Fruit fly (Drosophila melanogaster) whole organism, embryonic: ENCODE results near the gene Rai1.

ENCODE experiments used
- B-H2 ChIP-seq: fragments of 200-800 bp; sonication (Bioruptor generic); optimal IDR thresholded peaks from 2 replicates; lab custom pipeline; 2018; ENCODE audit warnings: missing biosample characterization, mild to moderate bottlenecking, missing genetic modification characterization
- BEAF-32 ChIP-seq: fragments of 200-800 bp; sonication (Bioruptor generic); optimal IDR thresholded peaks from 3 replicates; lab custom pipeline; 2017; ENCODE audit warnings: missing biosample characterization, missing genetic modification characterization, mild to moderate bottlenecking, moderate library complexity, missing genetic modification reagents
- CG1024 ChIP-seq: fragments of 200-800 bp; sonication (Bioruptor generic); IDR thresholded peaks from 2 replicates; pipeline ENCODE4 v1.3.6; 2022; ENCODE audit warnings: missing biosample characterization, missing genetic modification characterization
- CG10321 ChIP-seq: fragments of 200-800 bp; sonication (Bioruptor generic); IDR thresholded peaks from 2 replicates; pipeline ENCODE4 v1.3.6; 2022; ENCODE audit warnings: missing biosample characterization, missing genetic modification characterization
- CG10654 ChIP-seq: fragments of 200-800 bp; sonication (Bioruptor generic); optimal IDR thresholded peaks from 2 replicates; lab custom pipeline; 2016; ENCODE audit warnings: missing biosample characterization, missing genetic modification characterization
- CG10979 ChIP-seq: fragments of 200-800 bp; sonication (Bioruptor generic); optimal IDR thresholded peaks from 2 replicates; lab custom pipeline; 2018; ENCODE audit warnings: missing biosample characterization, mild to moderate bottlenecking, missing genetic modification characterization, moderate library complexity
- CG11504 ChIP-seq: fragments of 200-800 bp; sonication (Bioruptor generic); optimal IDR thresholded peaks from 3 replicates; lab custom pipeline; 2019; ENCODE audit warnings: missing biosample characterization, mild to moderate bottlenecking, missing genetic modification characterization, moderate library complexity
- CG13624 ChIP-seq: fragments of 200-800 bp; sonication (Bioruptor generic); optimal IDR thresholded peaks from 2 replicates; lab custom pipeline; 2016; ENCODE audit warnings: missing biosample characterization, missing genetic modification characterization
- CG13894 ChIP-seq: fragments of 200-800 bp; sonication (Bioruptor generic); optimal IDR thresholded peaks from 3 replicates; lab custom pipeline; 2018; ENCODE audit warnings: missing biosample characterization, mild to moderate bottlenecking, missing genetic modification characterization, moderate library complexity
- CG14441 ChIP-seq: fragments of 200-800 bp; sonication (Bioruptor generic); IDR thresholded peaks from 2 replicates; pipeline ENCODE4 v1.3.6; 2022; ENCODE audit warnings: missing biosample characterization, missing genetic modification characterization
- CG17802 ChIP-seq: fragments of 200-800 bp; sonication (Bioruptor generic); optimal IDR thresholded peaks from 2 replicates; lab custom pipeline; 2018; ENCODE audit warnings: missing biosample characterization, mild to moderate bottlenecking, missing genetic modification characterization, moderate library complexity
- CG17829 ChIP-seq: fragments of 200-800 bp; optimal IDR thresholded peaks from 2 replicates; lab custom pipeline; 2019; ENCODE audit warnings: missing biosample characterization, mild to moderate bottlenecking, missing genetic modification characterization, moderate library complexity
- CG2712 ChIP-seq: fragments of 200-800 bp; optimal IDR thresholded peaks from 3 replicates; lab custom pipeline; 2019; ENCODE audit warnings: missing biosample characterization, mild to moderate bottlenecking, missing genetic modification characterization, moderate library complexity
- CG30403 ChIP-seq: fragments of 200-800 bp; sonication (Bioruptor generic); optimal IDR thresholded peaks from 3 replicates; lab custom pipeline; 2016; ENCODE audit warnings: missing biosample characterization, missing genetic modification characterization
- CG3163 ChIP-seq: fragments of 200-800 bp; sonication (Bioruptor generic); optimal IDR thresholded peaks from 3 replicates; lab custom pipeline; 2016; ENCODE audit warnings: missing biosample characterization, missing genetic modification characterization
- CG32532 ChIP-seq: fragments of 200-800 bp; sonication (Bioruptor generic); IDR thresholded peaks from 2 replicates; pipeline ENCODE4 v1.3.6; 2022; ENCODE audit warnings: missing biosample characterization, missing genetic modification characterization
- CG3407 ChIP-seq: fragments of 200-800 bp; sonication (Bioruptor generic); optimal IDR thresholded peaks from 2 replicates; lab custom pipeline; 2018; ENCODE audit warnings: missing biosample characterization, mild to moderate bottlenecking, missing genetic modification characterization
- CG4617 ChIP-seq: fragments of 200-800 bp; sonication (Bioruptor generic); optimal IDR thresholded peaks from 3 replicates; lab custom pipeline; 2016; ENCODE audit warnings: missing biosample characterization, missing genetic modification characterization, borderline replicate concordance
- CG4854 ChIP-seq: fragments of 200-800 bp; sonication (Bioruptor generic); optimal IDR thresholded peaks from 2 replicates; lab custom pipeline; 2016; ENCODE audit warnings: missing biosample characterization, missing genetic modification characterization, inconsistent platforms
- CG6791 ChIP-seq: fragments of 200-800 bp; sonication (Bioruptor generic); IDR thresholded peaks from 3 replicates; pipeline ENCODE4 v1.3.6; 2022; ENCODE audit warnings: missing biosample characterization, missing genetic modification characterization; ENCODE audit not compliant: partially characterized antibody
- CG6813 ChIP-seq: fragments of 200-800 bp; sonication (Bioruptor generic); optimal IDR thresholded peaks from 2 replicates; lab custom pipeline; 2017; ENCODE audit warnings: missing biosample characterization, missing genetic modification characterization, mild to moderate bottlenecking, moderate library complexity, missing genetic modification reagents
- CG8944 ChIP-seq: fragments of 200-800 bp; sonication (Bioruptor generic); optimal IDR thresholded peaks from 3 replicates; lab custom pipeline; 2016; ENCODE audit warnings: missing biosample characterization, missing genetic modification characterization
- CG9215 ChIP-seq: fragments of 200-800 bp; sonication (Bioruptor generic); IDR thresholded peaks from 2 replicates; pipeline ENCODE4 v1.3.6; 2022; ENCODE audit warnings: missing biosample characterization, missing genetic modification characterization
- CHES-1-like ChIP-seq: fragments of 200-800 bp; sonication (Bioruptor generic); optimal IDR thresholded peaks from 2 replicates; lab custom pipeline; 2016; ENCODE audit warnings: missing biosample characterization, missing genetic modification characterization
- CoRest ChIP-seq: fragments of 200-800 bp; sonication (Bioruptor generic); optimal IDR thresholded peaks from 3 replicates; lab custom pipeline; 2018; ENCODE audit warnings: missing biosample characterization, mild to moderate bottlenecking, missing genetic modification characterization, moderate library complexity
- Dref ChIP-seq: fragments of 200-800 bp; sonication (Bioruptor generic); IDR thresholded peaks from 2 replicates; pipeline ENCODE4 v1.3.6; 2022; ENCODE audit warnings: missing biosample characterization, missing genetic modification characterization
- MESR4 ChIP-seq: fragments of 200-800 bp; sonication (Bioruptor generic); optimal IDR thresholded peaks from 2 replicates; lab custom pipeline; 2018; ENCODE audit warnings: missing biosample characterization, mild to moderate bottlenecking, missing genetic modification characterization, moderate library complexity
- Meics ChIP-seq: fragments of 200-800 bp; sonication (Bioruptor generic); optimal IDR thresholded peaks from 2 replicates; lab custom pipeline; 2017; ENCODE audit warnings: missing biosample characterization, mild to moderate bottlenecking, missing genetic modification characterization
- NC2α ChIP-seq: fragments of 200-800 bp; sonication (Bioruptor generic); optimal IDR thresholded peaks from 2 replicates; lab custom pipeline; 2016; ENCODE audit warnings: missing biosample characterization, missing genetic modification characterization
- Rfx ChIP-seq: fragments of 200-800 bp; sonication (Bioruptor generic); IDR thresholded peaks from 2 replicates; pipeline ENCODE4 v1.3.6; 2022; ENCODE audit warnings: missing biosample characterization, missing genetic modification characterization
- ara ChIP-seq: fragments of 200-800 bp; sonication (Bioruptor generic); IDR thresholded peaks from 2 replicates; pipeline ENCODE4 v1.3.6; 2022; ENCODE audit warnings: missing biosample characterization, missing genetic modification characterization
- ase ChIP-seq: fragments of 200-800 bp; sonication (Bioruptor generic); IDR thresholded peaks from 3 replicates; pipeline ENCODE4 v1.3.6; 2022; ENCODE audit warnings: missing biosample characterization, missing genetic modification characterization
- bbx ChIP-seq: fragments of 200-800 bp; sonication (Bioruptor generic); IDR thresholded peaks from 2 replicates; pipeline ENCODE4 v1.3.6; 2022; ENCODE audit warnings: missing biosample characterization, missing genetic modification characterization; ENCODE audit not compliant: partially characterized antibody
- croc ChIP-seq: fragments of 200-800 bp; sonication (Bioruptor generic); conservative IDR thresholded peaks from 3 replicates; pipeline ENCODE4 v1.3.6; 2022; ENCODE audit warnings: missing biosample characterization, missing genetic modification characterization
- da ChIP-seq: fragments of 200-800 bp; sonication (Bioruptor generic); optimal IDR thresholded peaks from 2 replicates; lab custom pipeline; 2016; ENCODE audit warnings: missing biosample characterization, missing genetic modification characterization
- dati ChIP-seq: fragments of 200-800 bp; sonication (Bioruptor generic); IDR thresholded peaks from 2 replicates; pipeline ENCODE4 v1.3.6; 2022; ENCODE audit warnings: missing biosample characterization, missing genetic modification characterization
- dimm ChIP-seq: fragments of 200-800 bp; sonication (Bioruptor generic); IDR thresholded peaks from 2 replicates; pipeline ENCODE4 v1.3.6; 2022; ENCODE audit warnings: missing biosample characterization, missing genetic modification characterization
- en ChIP-seq: fragments of 200-800 bp; sonication (Bioruptor generic); optimal IDR thresholded peaks from 2 replicates; lab custom pipeline; 2016; ENCODE audit warnings: missing biosample characterization, missing genetic modification characterization
- esg ChIP-seq: fragments of 200-800 bp; sonication (Bioruptor generic); conservative IDR thresholded peaks from 2 replicates; pipeline ENCODE4 v1.3.6; 2022; ENCODE audit warnings: missing biosample characterization, missing genetic modification characterization
- ftz-f1 ChIP-seq: fragments of 200-800 bp; sonication (Bioruptor generic); optimal IDR thresholded peaks from 2 replicates; lab custom pipeline; 2016; ENCODE audit warnings: missing biosample characterization, missing genetic modification characterization
- gcm ChIP-seq: fragments of 200-800 bp; sonication (Bioruptor generic); optimal IDR thresholded peaks from 2 replicates; lab custom pipeline; 2019; ENCODE audit warnings: missing biosample characterization, mild to moderate bottlenecking, missing genetic modification characterization, moderate library complexity
- grn ChIP-seq: fragments of 200-800 bp; sonication (Bioruptor generic); optimal IDR thresholded peaks from 3 replicates; lab custom pipeline; 2017; ENCODE audit warnings: missing biosample characterization, missing genetic modification characterization
- gro ChIP-seq: fragments of 200-800 bp; sonication (Bioruptor generic); optimal IDR thresholded peaks from 2 replicates; lab custom pipeline; 2016; ENCODE audit warnings: missing biosample characterization, missing genetic modification characterization
- knrl ChIP-seq: fragments of 200-800 bp; sonication (Bioruptor generic); IDR thresholded peaks from 3 replicates; pipeline ENCODE4 v1.3.6; 2022; ENCODE audit warnings: missing biosample characterization, missing genetic modification characterization; ENCODE audit not compliant: partially characterized antibody
- lilli ChIP-seq: fragments of 200-800 bp; sonication (Bioruptor generic); optimal IDR thresholded peaks from 3 replicates; lab custom pipeline; 2016; ENCODE audit warnings: missing biosample characterization, missing genetic modification characterization
- pfk ChIP-seq: fragments of 200-800 bp; sonication (Bioruptor generic); optimal IDR thresholded peaks from 2 replicates; lab custom pipeline; 2018; ENCODE audit warnings: missing biosample characterization, mild to moderate bottlenecking, missing genetic modification characterization, moderate library complexity
- repo ChIP-seq: fragments of 200-800 bp; sonication (Bioruptor generic); optimal IDR thresholded peaks from 2 replicates; lab custom pipeline; 2016; ENCODE audit warnings: missing biosample characterization, missing genetic modification characterization
- run ChIP-seq: fragments of 200-800 bp; sonication (Bioruptor generic); optimal IDR thresholded peaks from 3 replicates; lab custom pipeline; 2018; ENCODE audit warnings: missing biosample characterization, mild to moderate bottlenecking, missing genetic modification characterization
- salm ChIP-seq: fragments of 200-800 bp; sonication (Bioruptor generic); optimal IDR thresholded peaks from 2 replicates; lab custom pipeline; 2018; ENCODE audit warnings: missing biosample characterization, mild to moderate bottlenecking, missing genetic modification characterization
- sim ChIP-seq: fragments of 200-800 bp; sonication (Bioruptor generic); IDR thresholded peaks from 2 replicates; pipeline ENCODE4 v1.3.6; 2022; ENCODE audit warnings: missing biosample characterization, missing genetic modification characterization
- sr ChIP-seq: fragments of 200-800 bp; sonication (Bioruptor generic); IDR thresholded peaks from 3 replicates; pipeline ENCODE4 v1.3.6; 2022; ENCODE audit warnings: missing biosample characterization, missing genetic modification characterization
- zen2 ChIP-seq: fragments of 200-800 bp; sonication (Bioruptor generic); IDR thresholded peaks from 3 replicates; pipeline ENCODE4 v1.3.6; 2022; ENCODE audit warnings: missing biosample characterization, missing genetic modification characterization; ENCODE audit not compliant: partially characterized antibody

Gene Rai1

DNA sequence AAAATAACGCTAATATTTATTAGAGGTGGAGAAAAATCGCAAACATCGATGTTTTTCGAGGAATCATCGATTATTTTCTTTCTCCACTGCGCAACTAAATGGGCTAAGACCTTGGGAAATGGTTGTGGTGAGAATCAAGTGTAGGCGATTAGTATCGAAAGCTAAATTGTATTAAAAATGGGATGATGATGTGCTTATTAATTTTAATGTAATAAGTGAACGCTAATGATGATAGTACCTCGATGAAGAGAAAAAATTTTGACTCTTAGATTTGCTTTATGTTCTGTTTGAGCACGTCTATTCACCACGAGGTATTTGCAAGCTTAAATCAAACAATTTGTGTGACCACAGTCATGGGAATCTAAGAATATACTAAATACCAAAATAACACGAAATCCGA, at the start of gene Rai1, which contains the start of gene CG13005 (continued):
- TF ChIP-seq CG6813 = no peak
- peak; percentile 53 for TF ChIP-seq CG13624
- no peak for TF ChIP-seq NC2α (GFP tag; lab: Kevin White, UChicago)
- TF ChIP-seq en = no peak
- TF ChIP-seq BEAF-32 (GFP tag; lab: Kevin White, UChicago) = peak; percentile 84
- no peak for TF ChIP-seq CG10979
- no peak for TF ChIP-seq dimm (GFP tag; lab: Robert Waterston, UW)
- peak; percentile 30 for TF ChIP-seq gro (GFP tag; lab: Kevin White, UChicago)
- TF ChIP-seq CG32532 (GFP tag; lab: Robert Waterston, UW) = no peak
- no peak for TF ChIP-seq pfk (GFP tag; lab: Kevin White, UChicago)
- TF ChIP-seq bbx (GFP tag; lab: Robert Waterston, UW) = peak; percentile 86
- no peak for TF ChIP-seq croc (GFP tag; lab: Robert Waterston, UW)
- TF ChIP-seq CG3407 = no peak
- no peak for TF ChIP-seq CG14441
- TF ChIP-seq CG1024 = no peak
- no peak for TF ChIP-seq run
- TF ChIP-seq grn (GFP tag; lab: Kevin White, UChicago) = no peak
- no peak for TF ChIP-seq CG10321 (GFP tag; lab: Robert Waterston, UW)
- TF ChIP-seq CHES-1-like = no peak
- TF ChIP-seq CG6791 (GFP tag; lab: Robert Waterston, UW) = peak; percentile 86; the same call in 2 of the 3 replicates
- peak; percentile 95 for TF ChIP-seq ftz-f1 (GFP tag; lab: Kevin White, UChicago)
- TF ChIP-seq sr (GFP tag; lab: Robert Waterston, UW) = no peak
- no peak for TF ChIP-seq lilli (GFP tag; lab: Kevin White, UChicago)
- no peak for TF ChIP-seq da (GFP tag; lab: Kevin White, UChicago)
- peak; percentile 82 for TF ChIP-seq knrl (GFP tag; lab: Robert Waterston, UW)
- no peak for TF ChIP-seq CG4854 (GFP tag; lab: Kevin White, UChicago)
- TF ChIP-seq CG17802 (tag; lab: Kevin White, UChicago) = no peak
- TF ChIP-seq CoRest (tag; lab: Kevin White, UChicago) = peak; percentile 47
- no peak for TF ChIP-seq CG11504 (tag; lab: Kevin White, UChicago)
- no peak for TF ChIP-seq CG8944
- no peak for TF ChIP-seq CG10654 (GFP tag; lab: Kevin White, UChicago)
- no peak for TF ChIP-seq sim (GFP tag; lab: Robert Waterston, UW)
- TF ChIP-seq salm (tag; lab: Kevin White, UChicago) = no peak
- TF ChIP-seq repo = no peak
- no peak for TF ChIP-seq CG30403 (GFP tag; lab: Kevin White, UChicago)
- peak; percentile 72 for TF ChIP-seq Dref (GFP tag; lab: Robert Waterston, UW)
- peak; percentile 13 for TF ChIP-seq CG4617 (GFP tag; lab: Kevin White, UChicago)
- no peak for TF ChIP-seq CG9215 (GFP tag; lab: Robert Waterston, UW)
- no peak for TF ChIP-seq MESR4 (GFP tag; lab: Kevin White, UChicago)
- TF ChIP-seq zen2 (GFP tag; lab: Robert Waterston, UW) = peak; percentile 58; the same call in 1 of the 3 replicates
- TF ChIP-seq ase (GFP tag; lab: Robert Waterston, UW) = no peak
- no peak for TF ChIP-seq CG13894 (tag; lab: Kevin White, UChicago)
- no peak for TF ChIP-seq esg (GFP tag; lab: Robert Waterston, UW)
- TF ChIP-seq Meics (GFP tag; lab: Kevin White, UChicago) = no peak
- TF ChIP-seq CG17829 = peak; percentile 29
- TF ChIP-seq B-H2 (GFP tag; lab: Kevin White, UChicago) = no peak
- no peak for TF ChIP-seq ara (GFP tag; lab: Robert Waterston, UW)
- TF ChIP-seq CG2712 (tag; lab: Kevin White, UChicago) = no peak
- TF ChIP-seq dati = no peak
- no peak for TF ChIP-seq gcm
- TF ChIP-seq CG3163 (GFP tag; lab: Kevin White, UChicago) = no peak
- TF ChIP-seq Rfx (GFP tag; lab: Robert Waterston, UW) = no peak
